Worm (Caenorhabditis elegans): ENCODE results near the gene trx-5.

Gene trx-5

ce11 chrV:1575493-1576084 lies 41.4 kb upstream of the trx-5 start:
- TF ChIP-seq zip-4 (GFP tag; optimal IDR thresholded peaks at IDR 0.05) (no peak), nhr-20 (tag; optimal IDR thresholded peaks at IDR 0.05) (no peak), swsn-7 (tag; optimal IDR thresholded peaks at IDR 0.05) (no peak), nhr-47 (tag; optimal IDR thresholded peaks at IDR 0.05) (no peak), snu-23 (GFP tag; optimal IDR thresholded peaks at IDR 0.05) (no peak), tlp-1 (tag; optimal IDR thresholded peaks at IDR 0.05) (no peak), lin-35 (GFP tag; optimal IDR thresholded peaks at IDR 0.05) (no peak), nhr-28 (tag; optimal IDR thresholded peaks at IDR 0.05) (no peak), ceh-8 (GFP tag; optimal IDR thresholded peaks at IDR 0.05) (no peak), lir-3 (tag; optimal IDR thresholded peaks at IDR 0.05; ENCODE audit: poor library complexity) (no peak), efl-1 (optimal IDR thresholded peaks at IDR 0.05) (no peak), efl-1 (GFP tag; optimal IDR thresholded peaks at IDR 0.05 in 1 of 2) (no peak), lin-15B (tag; optimal IDR thresholded peaks at IDR 0.05) (no peak), egl-13 (tag; optimal IDR thresholded peaks at IDR 0.05) (no peak), mef-2 (tag; optimal IDR thresholded peaks at IDR 0.05) (no peak), hpl-2 (GFP tag; optimal IDR thresholded peaks at IDR 0.05) (no peak), sptf-1 (tag; optimal IDR thresholded peaks at IDR 0.05) (no peak), alr-1 (tag; optimal IDR thresholded peaks at IDR 0.05; ENCODE audit: borderline replicate concordance) (no peak)

- TF ChIP-seq dsc-1 (tag; optimal IDR thresholded peaks at IDR 0.05) (peak; percentile 10), elt-3 (tag; optimal IDR thresholded peaks at IDR 0.05) (no peak)
Observed at ce11 chrV:1574599-1574998, 40.4 kb upstream of the trx-5 start.

ce11 chrV:1572585-1572984 lies 38.4 kb upstream of the trx-5 start:
- TF ChIP-seq nhr-85 (tag) (peak; percentile 42), ztf-11 (tag; optimal IDR thresholded peaks at IDR 0.05) (peak in 1 of 2 experiments; percentile 21), C34B4.2 (tag; optimal IDR thresholded peaks at IDR 0.05) (no peak)

- TF ChIP-seq ceh-82 (tag; optimal IDR thresholded peaks at IDR 0.05) (no peak), zag-1 (tag; optimal IDR thresholded peaks at IDR 0.05) (no peak), dsc-1 (tag; optimal IDR thresholded peaks at IDR 0.05) (peak; percentile 13)
Observed at ce11 chrV:1570679-1571078, 36.5 kb upstream of the trx-5 start.

ce11 chrV:1569750-1570419 lies 35.7 kb upstream of the trx-5 start:
- TF ChIP-seq blmp-1 (tag; optimal IDR thresholded peaks at IDR 0.05) (peak; percentile 52), ets-5 (GFP tag; IDR thresholded peaks at IDR 0.05) (no peak), hlh-4 (tag; optimal IDR thresholded peaks at IDR 0.05) (no peak), xbp-1 (tag; optimal IDR thresholded peaks at IDR 0.05) (peak; percentile 91)

- TF ChIP-seq blmp-1 (tag; optimal IDR thresholded peaks at IDR 0.05) (no peak), ces-1 (GFP tag; optimal IDR thresholded peaks at IDR 0.05) (no peak), nhr-11 (tag; optimal IDR thresholded peaks at IDR 0.05) (no peak), C16A3.4 (tag; optimal IDR thresholded peaks at IDR 0.05) (no peak), unc-98 (GFP tag; IDR thresholded peaks at IDR 0.05) (no peak), unc-130 (tag; optimal IDR thresholded peaks at IDR 0.05) (no peak), snpc-4 (tag; optimal IDR thresholded peaks at IDR 0.05) (no peak), lin-14 (GFP tag; optimal IDR thresholded peaks at IDR 0.05) (no peak), nhr-47 (tag; optimal IDR thresholded peaks at IDR 0.05) (no peak), fos-1 (tag; optimal IDR thresholded peaks at IDR 0.05) (no peak), hlh-17 (GFP tag; optimal IDR thresholded peaks at IDR 0.05; ENCODE audit: borderline replicate concordance) (no peak), lir-3 (tag; optimal IDR thresholded peaks at IDR 0.05; ENCODE audit: poor library complexity) (no peak)
Observed at ce11 chrV:1566776-1567175, 32.6 kb upstream of the trx-5 start, which contains the start of gene cdc-25.2. Gene cdc-25.2, plus strand, starts transcription at chrV:1567076.
